Worm (Caenorhabditis elegans): ENCODE results near the gene unc-30.

The unc-30 gene

DNA sequence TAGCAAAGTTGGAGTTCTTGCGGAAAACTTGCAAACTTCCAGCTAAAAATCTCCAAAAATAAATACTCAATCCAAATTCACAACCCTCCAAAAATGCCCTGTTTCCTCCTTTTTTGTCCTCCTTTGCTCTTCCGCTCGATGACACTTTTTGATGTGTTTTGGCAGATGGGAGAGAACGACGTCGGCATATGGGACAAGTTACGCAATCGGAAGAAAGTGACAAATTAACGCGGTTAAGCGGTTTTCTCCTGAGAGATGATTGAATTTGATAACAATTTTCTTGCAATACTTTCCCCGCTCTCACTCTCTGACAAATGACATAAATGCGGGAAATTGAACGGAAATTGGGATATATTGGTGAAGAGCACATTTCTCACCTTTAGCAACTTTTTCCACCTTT lies 2.1 kb upstream of the unc-30 start:
- no peak for TF ChIP-seq ztf-4 (tag; optimal IDR thresholded peaks at IDR 0.05)
- no peak for TF ChIP-seq ceh-16 (tag; optimal IDR thresholded peaks at IDR 0.05)
- TF ChIP-seq aly-2 (tag; optimal IDR thresholded peaks at IDR 0.05), result no peak
- no peak for TF ChIP-seq nhr-237 (tag; optimal IDR thresholded peaks at IDR 0.05)
- no peak for TF ChIP-seq egl-5 (tag; optimal IDR thresholded peaks at IDR 0.05)
- TF ChIP-seq nhr-23 (tag; optimal IDR thresholded peaks at IDR 0.05), result no peak
- no peak for TF ChIP-seq ZK546.5 (tag; optimal IDR thresholded peaks at IDR 0.05)
- no peak for TF ChIP-seq snpc-4 (tag; optimal IDR thresholded peaks at IDR 0.05)
- TF ChIP-seq ceh-28 (tag; optimal IDR thresholded peaks at IDR 0.05), result no peak
- TF ChIP-seq elt-1 (tag; optimal IDR thresholded peaks at IDR 0.05), result no peak
- TF ChIP-seq zag-1 (tag; optimal IDR thresholded peaks at IDR 0.05), result no peak
- TF ChIP-seq mdl-1 (tag; optimal IDR thresholded peaks at IDR 0.05), result no peak

DNA sequence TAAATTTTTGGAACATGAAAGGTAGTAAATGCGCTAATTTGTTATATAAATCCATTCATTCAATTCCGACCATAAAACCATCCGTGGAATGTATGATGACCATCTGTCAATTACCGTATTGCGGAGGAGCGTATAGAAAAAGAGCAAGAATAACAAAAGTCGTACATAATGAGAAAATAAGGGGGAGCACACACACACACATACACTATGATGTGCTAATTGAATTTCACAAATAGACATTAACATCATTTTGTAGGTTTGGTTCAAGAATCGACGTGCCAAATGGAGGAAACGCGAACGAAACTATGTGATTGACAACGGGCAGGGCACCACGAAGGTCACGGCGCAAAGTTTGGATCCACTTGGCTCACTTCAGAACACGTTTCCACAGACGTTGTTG lies 2.6 kb downstream of the unc-30 start:
- TF ChIP-seq ama-1 (optimal IDR thresholded peaks at IDR 0.05), result no peak
- TF ChIP-seq nfya-1 (tag; optimal IDR thresholded peaks at IDR 0.05; ENCODE audit: insufficient read depth), result no peak
- TF ChIP-seq nhr-12 (tag; optimal IDR thresholded peaks at IDR 0.05), result no peak
- no peak for TF ChIP-seq egl-27 (tag; optimal IDR thresholded peaks at IDR 0.05)
- TF ChIP-seq ceh-9 (tag; optimal IDR thresholded peaks at IDR 0.05), result no peak
- no peak for TF ChIP-seq elt-2 (tag; optimal IDR thresholded peaks at IDR 0.05)
- TF ChIP-seq ZK546.5 (tag; optimal IDR thresholded peaks at IDR 0.05), result no peak
- no peak for TF ChIP-seq nhr-237 (tag; optimal IDR thresholded peaks at IDR 0.05)
- TF ChIP-seq snpc-4 (tag; optimal IDR thresholded peaks at IDR 0.05), result no peak

DNA sequence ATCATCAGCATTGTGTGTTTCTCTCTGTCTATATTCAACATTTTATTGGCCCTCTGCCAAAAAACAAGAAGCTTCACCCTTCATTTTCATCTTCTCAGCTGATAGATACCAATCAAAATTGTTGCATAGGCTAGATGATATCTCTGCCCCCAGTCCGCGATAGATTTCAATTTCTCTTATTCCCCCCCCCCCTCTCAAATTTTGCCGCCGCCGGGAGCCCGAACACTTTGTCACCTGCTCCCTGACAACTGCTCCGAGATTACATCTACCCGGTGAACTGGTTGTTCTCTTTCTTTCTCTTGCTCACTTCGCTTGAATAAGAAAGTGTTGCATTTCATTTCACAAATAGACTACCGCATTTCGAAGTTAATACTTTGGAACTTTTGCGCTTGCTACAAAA lies 7.2 kb downstream of the unc-30 start:
- TF ChIP-seq aly-2 (tag; optimal IDR thresholded peaks at IDR 0.05) (no peak), elt-2 (tag; optimal IDR thresholded peaks at IDR 0.05) (no peak), mdl-1 (tag; optimal IDR thresholded peaks at IDR 0.05) (no peak), nhr-12 (tag; optimal IDR thresholded peaks at IDR 0.05) (no peak), elt-3 (tag; optimal IDR thresholded peaks at IDR 0.05) (no peak), mml-1 (tag; optimal IDR thresholded peaks at IDR 0.05) (no peak), nhr-237 (tag; optimal IDR thresholded peaks at IDR 0.05) (no peak), fos-1 (tag; optimal IDR thresholded peaks at IDR 0.05) (no peak), sea-2 (GFP tag; optimal IDR thresholded peaks at IDR 0.05) (no peak), tbx-2 (tag; optimal IDR thresholded peaks at IDR 0.05) (no peak), jun-1 (tag; optimal IDR thresholded peaks at IDR 0.05) (no peak), fkh-2 (tag; optimal IDR thresholded peaks at IDR 0.05) (no peak), nhr-25 (tag; optimal IDR thresholded peaks at IDR 0.05) (no peak), lsy-12 (tag; optimal IDR thresholded peaks at IDR 0.05) (no peak), pha-4 (tag; optimal IDR thresholded peaks at IDR 0.05) (no peak), ceh-28 (tag; optimal IDR thresholded peaks at IDR 0.05) (no peak), skn-1 (tag; optimal IDR thresholded peaks at IDR 0.05) (no peak), nhr-11 (tag; optimal IDR thresholded peaks at IDR 0.05) (no peak)

DNA sequence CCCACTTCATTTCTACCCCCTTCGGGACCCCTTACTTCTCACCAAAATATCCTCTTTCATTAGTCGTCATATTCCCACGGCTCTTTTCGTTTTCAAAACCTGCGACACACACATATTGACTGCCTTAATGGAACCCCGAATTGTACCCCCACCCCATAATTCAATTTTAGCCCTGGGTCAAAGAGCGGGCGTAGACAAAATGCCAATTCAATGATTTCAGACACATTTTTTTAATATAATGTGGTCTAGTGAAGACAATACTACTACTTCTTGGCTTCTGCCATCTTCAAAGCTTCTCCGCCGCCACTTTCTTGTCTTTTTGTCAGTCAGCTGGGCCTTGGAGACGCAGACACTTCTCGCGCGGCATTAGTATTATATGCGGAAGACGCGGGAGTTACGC lies 8.9 kb downstream of the unc-30 start:
- no peak for TF ChIP-seq ceh-82 (tag; optimal IDR thresholded peaks at IDR 0.05)
- no peak for TF ChIP-seq ceh-16 (tag; optimal IDR thresholded peaks at IDR 0.05)
- TF ChIP-seq ztf-11 (tag; optimal IDR thresholded peaks at IDR 0.05), result no peak
- TF ChIP-seq ztf-4 (tag; optimal IDR thresholded peaks at IDR 0.05), result no peak
- TF ChIP-seq egl-27 (tag; optimal IDR thresholded peaks at IDR 0.05), result no peak
- no peak for TF ChIP-seq lin-15B (tag; optimal IDR thresholded peaks at IDR 0.05)
- TF ChIP-seq nhr-25 (tag; optimal IDR thresholded peaks at IDR 0.05), result no peak
- TF ChIP-seq ama-1 (optimal IDR thresholded peaks at IDR 0.05), result no peak
- TF ChIP-seq pqm-1 (tag; optimal IDR thresholded peaks at IDR 0.05), result no peak
- TF ChIP-seq nhr-28 (tag; optimal IDR thresholded peaks at IDR 0.05), result no peak
- no peak for TF ChIP-seq nhr-77 (tag; optimal IDR thresholded peaks at IDR 0.05)
- no peak for TF ChIP-seq nhr-23 (tag; optimal IDR thresholded peaks at IDR 0.05)
- no peak for TF ChIP-seq nhr-76 (tag; optimal IDR thresholded peaks at IDR 0.05)
- TF ChIP-seq nfya-1 (tag; optimal IDR thresholded peaks at IDR 0.05; ENCODE audit: insufficient read depth), result no peak
- TF ChIP-seq hmg-11 (tag; optimal IDR thresholded peaks at IDR 0.05), result no peak
- TF ChIP-seq skn-1 (tag; optimal IDR thresholded peaks at IDR 0.05), result no peak

Data from whole organism, L3 larva.